Fruit fly (Drosophila melanogaster): Measurements from ENCODE around the gene Eaf6.
A peak's percentile ranks its signal among the peaks of the same experiment; 100 is the strongest.

The Eaf6 gene

DNA sequence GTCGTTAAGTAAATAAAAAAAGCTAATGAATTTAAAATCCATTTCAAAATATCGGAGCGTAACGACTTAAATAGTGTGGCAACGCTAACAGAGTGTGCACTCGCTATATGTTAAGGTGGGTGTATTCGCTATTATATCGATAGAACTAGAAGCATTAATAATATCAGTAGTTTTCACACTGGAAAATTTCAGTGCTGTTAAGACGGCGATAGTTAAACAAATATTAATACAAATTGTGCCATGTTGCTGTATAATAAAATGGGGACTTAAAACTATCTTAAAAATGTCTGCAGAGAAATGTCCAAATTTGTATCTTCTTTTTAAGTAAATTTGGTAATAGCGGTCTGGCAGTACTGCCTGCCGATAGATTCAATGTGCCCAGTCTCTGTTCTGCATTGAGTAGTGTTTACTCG, 24.8 kb downstream of the Eaf6 start (continued):
- TF ChIP-seq CG3281 (GFP tag; optimal IDR thresholded peaks at IDR 0.05): no peak
- peak; percentile 92 for TF ChIP-seq lilli (GFP tag; optimal IDR thresholded peaks at IDR 0.05)
- peak in 1 of 2 experiments; percentile 12 for TF ChIP-seq Trl (optimal IDR thresholded peaks at IDR 0.05)
- peak; percentile 82 for TF ChIP-seq Trl (GFP tag; optimal IDR thresholded peaks at IDR 0.05)
- TF ChIP-seq CG2120 (GFP tag; optimal IDR thresholded peaks at IDR 0.05): peak; percentile 94
- peak; percentile 67 for TF ChIP-seq CG18011 (GFP tag; optimal IDR thresholded peaks at IDR 0.05)
- peak; percentile 92 for TF ChIP-seq CG34422 (GFP tag; IDR thresholded peaks at IDR 0.05)
- TF ChIP-seq sens (GFP tag): peak; percentile 98
- peak; percentile 52 for TF ChIP-seq psq (GFP tag; optimal IDR thresholded peaks at IDR 0.05)
- TF ChIP-seq CG9609 (GFP tag; optimal IDR thresholded peaks at IDR 0.05): peak; percentile 89
- no peak for TF ChIP-seq BtbVII (GFP tag; optimal IDR thresholded peaks at IDR 0.05)
- peak; percentile 93 for TF ChIP-seq Dll (GFP tag; IDR thresholded peaks at IDR 0.05; ENCODE audit: partially characterized antibody)
- peak; percentile 83 for TF ChIP-seq Awh (GFP tag; IDR thresholded peaks at IDR 0.05)
- peak; percentile 51 for TF ChIP-seq CG11398 (GFP tag; optimal IDR thresholded peaks at IDR 0.05)
- TF ChIP-seq Adf1 (GFP tag; IDR thresholded peaks at IDR 0.05): peak; percentile 42; the same call in 1 of the 2 replicates
- peak; percentile 90 for TF ChIP-seq CG13624 (GFP tag; optimal IDR thresholded peaks at IDR 0.05)
- peak; percentile 86 for TF ChIP-seq sna (GFP tag; IDR thresholded peaks at IDR 0.05; ENCODE audit: partially characterized antibody)
- TF ChIP-seq Sry-δ (GFP tag; optimal IDR thresholded peaks at IDR 0.05): peak; percentile 92
- peak; percentile 71 for TF ChIP-seq da (GFP tag; optimal IDR thresholded peaks at IDR 0.05)
- TF ChIP-seq Six4 (GFP tag; optimal IDR thresholded peaks at IDR 0.05): peak; percentile 72
- TF ChIP-seq CG7839 (tag; optimal IDR thresholded peaks at IDR 0.05): no peak
- no peak for TF ChIP-seq CG31441 (GFP tag; IDR thresholded peaks at IDR 0.05)
- peak; percentile 79 for TF ChIP-seq chn (GFP tag; optimal IDR thresholded peaks at IDR 0.05)
- peak; percentile 76 for TF ChIP-seq Poxn (GFP tag; IDR thresholded peaks at IDR 0.05)
- TF ChIP-seq tll (GFP tag; optimal IDR thresholded peaks at IDR 0.05): peak; percentile 36 to 74
- TF ChIP-seq CG4360 (GFP tag; IDR thresholded peaks at IDR 0.05): no peak
- TF ChIP-seq dpn (GFP tag; optimal IDR thresholded peaks at IDR 0.05): peak; percentile 89 to 90
- peak; percentile 82 for TF ChIP-seq ERR (GFP tag; optimal IDR thresholded peaks at IDR 0.05)
- peak; percentile 81 for TF ChIP-seq dimm (GFP tag; IDR thresholded peaks at IDR 0.05)
- TF ChIP-seq amos (GFP tag; IDR thresholded peaks at IDR 0.05; ENCODE audit: partially characterized antibody): peak; percentile 86
- TF ChIP-seq CG12219 (GFP tag; optimal IDR thresholded peaks at IDR 0.05): peak; percentile 37
- TF ChIP-seq CG6854 (GFP tag; optimal IDR thresholded peaks at IDR 0.05): no peak
- peak; percentile 82 for TF ChIP-seq fd96Cb (tag; optimal IDR thresholded peaks at IDR 0.05)
- peak; percentile 63; the same call in 1 of the 2 replicates for TF ChIP-seq bowl (GFP tag; IDR thresholded peaks at IDR 0.05)
- TF ChIP-seq Gsc (GFP tag; IDR thresholded peaks at IDR 0.05): peak; percentile 70
- peak; percentile 78; the same call in 2 of the 3 replicates for TF ChIP-seq gce (GFP tag; IDR thresholded peaks at IDR 0.05)
- no peak for TF ChIP-seq Deaf1 (tag; optimal IDR thresholded peaks at IDR 0.05)
- TF ChIP-seq CG6813 (GFP tag; optimal IDR thresholded peaks at IDR 0.05): no peak
- TF ChIP-seq tna (GFP tag; IDR thresholded peaks at IDR 0.05; ENCODE audit: partially characterized antibody): no peak; the same call in 1 of the 2 replicates
- TF ChIP-seq Aef1 (GFP tag; IDR thresholded peaks at IDR 0.05): peak; percentile 94
- peak; percentile 62; the same call in 1 of the 2 replicates for TF ChIP-seq nerfin-2 (GFP tag; IDR thresholded peaks at IDR 0.05; ENCODE audit: partially characterized antibody)
- no peak for TF ChIP-seq Fer1 (GFP tag; optimal IDR thresholded peaks at IDR 0.05)
- peak; percentile 89 for TF ChIP-seq shn (GFP tag; optimal IDR thresholded peaks at IDR 0.05)
- TF ChIP-seq MESR4 (GFP tag; optimal IDR thresholded peaks at IDR 0.05): no peak
- no peak for TF ChIP-seq CG2678 (tag; optimal IDR thresholded peaks at IDR 0.05)
- TF ChIP-seq sr (GFP tag; IDR thresholded peaks at IDR 0.05): peak; percentile 16; the same call in 1 of the 3 replicates
- TF ChIP-seq slou (GFP tag; optimal IDR thresholded peaks at IDR 0.05): peak; percentile 53
- TF ChIP-seq CG11504 (tag; optimal IDR thresholded peaks at IDR 0.05): no peak
- no peak for TF ChIP-seq usp (GFP tag; optimal IDR thresholded peaks at IDR 0.05)
- peak; percentile 87 for TF ChIP-seq Ssrp (tag; optimal IDR thresholded peaks at IDR 0.05)
- peak; percentile 87 for TF ChIP-seq vfl (GFP tag; optimal IDR thresholded peaks at IDR 0.05)
